Worm (Caenorhabditis elegans) whole organism, L4 larva: ENCODE data around the gene nuo-3.

ENCODE experiments used
- F10B5.3 ChIP-seq: sonication (generic microtip); optimal IDR thresholded peaks from 2 replicates; lab custom pipeline; 2016; ENCODE audit warnings: mild to moderate bottlenecking, missing genetic modification characterization, missing compliant biosample characterization
- F37D6.2 ChIP-seq: sonication (generic microtip); optimal IDR thresholded peaks from 2 replicates; lab custom pipeline; 2016; ENCODE audit warnings: mild to moderate bottlenecking, missing genetic modification characterization, missing compliant biosample characterization
- F49E8.2 ChIP-seq: sonication (generic microtip); optimal IDR thresholded peaks from 2 replicates; lab custom pipeline; 2016; ENCODE audit warnings: missing compliant biosample characterization, mild to moderate bottlenecking, missing genetic modification characterization, borderline replicate concordance
- R02D3.7 ChIP-seq: fragments of 150-350 bp; sonication (generic microtip); optimal IDR thresholded peaks from 3 replicates; lab custom pipeline; 2014; ENCODE audit warnings: missing biosample characterization, missing genetic modification characterization
- T26A8.4 ChIP-seq: fragments of 200-800 bp; sonication (Bioruptor generic); IDR thresholded peaks from 2 replicates; pipeline ENCODE4 v1.3.6; 2022; ENCODE audit warnings: missing genetic modification characterization, missing compliant biosample characterization
- Y105C5A.15 ChIP-seq: fragments of 200-800 bp; sonication (Bioruptor generic); IDR thresholded peaks from 2 replicates; pipeline ENCODE4 v1.3.6; 2022; ENCODE audit warnings: missing genetic modification characterization, missing compliant biosample characterization
- Y48G9A.11 ChIP-seq: fragments of 200-800 bp; sonication (Bioruptor generic); IDR thresholded peaks from 2 replicates; pipeline ENCODE4 v1.3.6; 2022; ENCODE audit warnings: missing genetic modification reagents, missing genetic modification characterization, missing compliant biosample characterization
- Y5F2A.4 ChIP-seq: fragments of 200-800 bp; sonication (Bioruptor generic); optimal IDR thresholded peaks from 2 replicates; lab custom pipeline; 2018; ENCODE audit warnings: mild to moderate bottlenecking, missing genetic modification characterization, missing compliant biosample characterization
- Y75B8A.6 ChIP-seq: fragments of 200-800 bp; sonication (Bioruptor generic); IDR thresholded peaks from 2 replicates; pipeline ENCODE4 v1.3.6; 2022; ENCODE audit warnings: missing genetic modification reagents, missing genetic modification characterization, missing compliant biosample characterization
- ZK337.2 ChIP-seq: fragments of 200-800 bp; sonication (Bioruptor generic); IDR thresholded peaks from 2 replicates; pipeline ENCODE4 v1.3.6; 2022; ENCODE audit warnings: missing genetic modification reagents, missing genetic modification characterization, missing compliant biosample characterization
- aha-1 ChIP-seq: fragments of 150-350 bp; peaks from one replicate; lab custom pipeline; 2014; ENCODE audit warnings: missing biosample characterization, missing genetic modification characterization
- arid-1 ChIP-seq: fragments of 200-800 bp; sonication (Bioruptor generic); conservative IDR thresholded peaks from 2 replicates; pipeline ENCODE4 v1.3.6; 2022; ENCODE audit warnings: missing genetic modification reagents, missing genetic modification characterization, missing compliant biosample characterization
- ceh-20 ChIP-seq: fragments of 200-800 bp; sonication (Bioruptor generic); IDR thresholded peaks from 2 replicates; pipeline ENCODE4 v1.3.6; 2022; ENCODE audit warnings: missing genetic modification reagents, missing genetic modification characterization, missing compliant biosample characterization
- ceh-28 ChIP-seq: fragments of 150-350 bp; optimal IDR thresholded peaks from 2 replicates; lab custom pipeline; 2014; ENCODE audit warnings: missing biosample characterization, missing genetic modification reagents, missing genetic modification characterization
- ceh-44 ChIP-seq: fragments of 200-800 bp; sonication (Bioruptor generic); IDR thresholded peaks from 2 replicates; pipeline ENCODE4 v1.3.6; 2022; ENCODE audit warnings: missing genetic modification reagents, missing genetic modification characterization, missing compliant biosample characterization
- ceh-82 ChIP-seq: sonication (generic microtip); optimal IDR thresholded peaks from 2 replicates; lab custom pipeline; 2017; ENCODE audit warnings: missing biosample characterization, missing genetic modification characterization
- dmd-6 ChIP-seq: fragments of 200-800 bp; sonication (Bioruptor generic); IDR thresholded peaks from 2 replicates; pipeline ENCODE4 v1.3.6; 2022; ENCODE audit warnings: missing genetic modification reagents, missing genetic modification characterization, missing compliant biosample characterization
- egl-43 ChIP-seq: fragments of 200-800 bp; sonication (Bioruptor generic); IDR thresholded peaks from 2 replicates; pipeline ENCODE4 v1.3.6; 2022; ENCODE audit warnings: missing genetic modification reagents, missing genetic modification characterization, missing compliant biosample characterization
- gei-8 ChIP-seq: fragments of 200-800 bp; sonication (Bioruptor generic); optimal IDR thresholded peaks from 2 replicates; lab custom pipeline; 2018; ENCODE audit warnings: mild to moderate bottlenecking, missing genetic modification characterization, missing compliant biosample characterization
- lin-1 ChIP-seq: fragments of 200-800 bp; sonication (Bioruptor generic); IDR thresholded peaks from 2 replicates; pipeline ENCODE4 v1.3.6; 2022; ENCODE audit warnings: missing genetic modification reagents, missing genetic modification characterization, missing compliant biosample characterization
- lin-38 ChIP-seq: fragments of 200-800 bp; sonication (Bioruptor generic); IDR thresholded peaks from 2 replicates; pipeline ENCODE4 v1.3.6; 2022; ENCODE audit warnings: missing genetic modification reagents, missing genetic modification characterization, missing compliant biosample characterization
- madf-9 ChIP-seq: fragments of 200-800 bp; sonication (Bioruptor generic); conservative IDR thresholded peaks from 2 replicates; pipeline ENCODE4 v1.3.6; 2022; ENCODE audit warnings: missing genetic modification reagents, missing genetic modification characterization, missing compliant biosample characterization
- mdl-1 ChIP-seq, 2 experiments: fragments of 150-350 bp in 1 of 2; sonication (generic microtip) in 1 of 2; optimal IDR thresholded peaks; 2 replicates each; lab custom pipeline; 2014 to 2017; ENCODE audit warnings: missing biosample characterization in 2 of 2, missing genetic modification characterization in 2 of 2
- mdt-29 ChIP-seq: fragments of 200-800 bp; sonication (Bioruptor generic); IDR thresholded peaks from 2 replicates; pipeline ENCODE4 v1.3.6; 2022; ENCODE audit warnings: missing genetic modification reagents, missing genetic modification characterization, missing compliant biosample characterization
- mep-1 ChIP-seq: fragments of 150-350 bp; sonication (generic microtip); optimal IDR thresholded peaks from 3 replicates; lab custom pipeline; 2014; ENCODE audit warnings: missing biosample characterization, missing genetic modification characterization
- mes-2 ChIP-seq: sonication (generic microtip); optimal IDR thresholded peaks from 2 replicates; lab custom pipeline; 2016; ENCODE audit warnings: missing genotype, mild to moderate bottlenecking, missing genetic modification characterization, missing compliant biosample characterization; ENCODE audit not compliant: poor library complexity, severe bottlenecking
- mxl-3 ChIP-seq: fragments of 200-800 bp; sonication (Bioruptor generic); optimal IDR thresholded peaks from 2 replicates; lab custom pipeline; 2018; ENCODE audit warnings: mild to moderate bottlenecking, missing genetic modification characterization, missing compliant biosample characterization
- nhr-41 ChIP-seq: fragments of 200-800 bp; sonication (Bioruptor generic); IDR thresholded peaks from 2 replicates; pipeline ENCODE4 v1.3.6; 2022; ENCODE audit warnings: missing genetic modification reagents, missing genetic modification characterization, missing compliant biosample characterization
- nhr-48 ChIP-seq: sonication (generic microtip); optimal IDR thresholded peaks from 2 replicates; lab custom pipeline; 2016; ENCODE audit warnings: mild to moderate bottlenecking, missing genetic modification characterization, missing compliant biosample characterization
- nhr-76 ChIP-seq: fragments of 150-350 bp; optimal IDR thresholded peaks from 2 replicates; lab custom pipeline; 2014; ENCODE audit warnings: missing biosample characterization, missing genetic modification characterization
- pha-4 ChIP-seq, 2 experiments: fragments of 150-350 bp in 1 of 2; fragments of 200-800 bp in 1 of 2; sonication (Bioruptor generic) in 1 of 2; IDR thresholded peaks in 1 of 2; optimal IDR thresholded peaks in 1 of 2; 2 replicates each; pipeline versions ENCODE4 v1.3.6 to Lab custom; 2014 to 2022; ENCODE audit warnings: missing genetic modification characterization in 2 of 2, missing genetic modification reagents in 2 of 2, missing biosample characterization in 1 of 2, missing compliant biosample characterization in 1 of 2
- sdz-12 ChIP-seq: fragments of 200-800 bp; sonication (Bioruptor generic); optimal IDR thresholded peaks from 2 replicates; lab custom pipeline; 2018; ENCODE audit warnings: mild to moderate bottlenecking, missing genetic modification characterization, missing compliant biosample characterization
- set-16 ChIP-seq: fragments of 200-800 bp; sonication (Bioruptor generic); IDR thresholded peaks from 2 replicates; pipeline ENCODE4 v1.3.6; 2022; ENCODE audit warnings: missing genetic modification reagents, missing genetic modification characterization, missing compliant biosample characterization
- snpc-1.2 ChIP-seq: fragments of 200-800 bp; sonication (Bioruptor generic); IDR thresholded peaks from 2 replicates; pipeline ENCODE4 v1.3.6; 2022; ENCODE audit warnings: missing genetic modification reagents, missing genetic modification characterization, missing compliant biosample characterization
- snpc-4 ChIP-seq: fragments of 150-350 bp; optimal IDR thresholded peaks from 2 replicates; lab custom pipeline; 2014; ENCODE audit warnings: missing biosample characterization, missing genetic modification characterization
- spr-1 ChIP-seq: sonication (generic microtip); optimal IDR thresholded peaks from 2 replicates; lab custom pipeline; 2016; ENCODE audit warnings: mild to moderate bottlenecking, missing genetic modification characterization, missing compliant biosample characterization
- spr-3 ChIP-seq: fragments of 200-800 bp; sonication (Bioruptor generic); optimal IDR thresholded peaks from 2 replicates; lab custom pipeline; 2018; ENCODE audit warnings: mild to moderate bottlenecking, missing genetic modification characterization, missing compliant biosample characterization
- tag-97 ChIP-seq: fragments of 200-800 bp; sonication (Bioruptor generic); IDR thresholded peaks from 2 replicates; pipeline ENCODE4 v1.3.6; 2022; ENCODE audit warnings: missing genetic modification characterization, missing compliant biosample characterization
- unc-130 ChIP-seq: sonication (generic microtip); optimal IDR thresholded peaks from 2 replicates; lab custom pipeline; 2016; ENCODE audit warnings: missing genetic modification reagents, missing genetic modification characterization, missing compliant biosample characterization
- unc-39 ChIP-seq: sonication (generic microtip); optimal IDR thresholded peaks from 2 replicates; lab custom pipeline; 2017; ENCODE audit warnings: missing biosample characterization, missing genetic modification characterization
- unc-62 ChIP-seq, 3 experiments: fragments of 150-350 bp in 1 of 3; sonication (generic microtip); optimal IDR thresholded peaks in 2 of 3; peaks in 1 of 3; 1 replicate in 1 of 3; 2 replicates in 2 of 3; lab custom pipeline; 2014 to 2017; ENCODE audit warnings: missing biosample characterization in 3 of 3, missing genetic modification characterization in 3 of 3, missing genetic modification reagents in 3 of 3, missing genotype in 1 of 3
- vab-7 ChIP-seq: fragments of 200-800 bp; sonication (Bioruptor generic); IDR thresholded peaks from 2 replicates; pipeline ENCODE4 v1.3.6; 2022; ENCODE audit warnings: missing genetic modification reagents, missing genetic modification characterization, missing compliant biosample characterization
- zfp-2 ChIP-seq: sonication (generic microtip); optimal IDR thresholded peaks from 2 replicates; lab custom pipeline; 2016; ENCODE audit warnings: mild to moderate bottlenecking, missing genetic modification characterization, missing compliant biosample characterization

The nuo-3 gene

DNA sequence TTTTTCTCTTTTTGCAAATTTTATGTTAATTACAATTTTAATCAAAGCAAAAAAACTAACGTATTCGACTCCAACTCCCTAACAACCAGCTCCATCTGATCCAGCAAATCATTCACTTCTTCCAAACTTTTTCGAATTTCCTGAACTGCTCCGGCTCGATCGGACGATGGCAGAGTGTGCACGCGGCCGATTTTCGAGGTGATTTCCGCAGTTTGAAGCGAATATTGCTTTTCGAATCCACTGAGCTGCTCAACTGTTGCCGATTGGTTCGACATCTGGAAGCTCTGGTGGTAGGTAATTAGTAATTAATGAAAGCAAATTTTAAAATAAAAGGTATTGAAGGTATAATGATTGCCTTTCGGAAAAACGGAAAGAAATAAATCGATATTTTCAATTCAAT, 31.0 kb downstream of the nuo-3 start, which contains the start of gene vti-1:
vti-1 (minus strand) TSS at position 284 of the 400 bp plus-strand sequence.
- TF ChIP-seq lin-38 (GFP tag; lab: Robert Waterston, UW) (peak; percentile 56), nhr-48 (tag; lab: Kevin White, UChicago) (no peak)
- TF ChIP-seq, all 104 proteins: peak for 1

DNA sequence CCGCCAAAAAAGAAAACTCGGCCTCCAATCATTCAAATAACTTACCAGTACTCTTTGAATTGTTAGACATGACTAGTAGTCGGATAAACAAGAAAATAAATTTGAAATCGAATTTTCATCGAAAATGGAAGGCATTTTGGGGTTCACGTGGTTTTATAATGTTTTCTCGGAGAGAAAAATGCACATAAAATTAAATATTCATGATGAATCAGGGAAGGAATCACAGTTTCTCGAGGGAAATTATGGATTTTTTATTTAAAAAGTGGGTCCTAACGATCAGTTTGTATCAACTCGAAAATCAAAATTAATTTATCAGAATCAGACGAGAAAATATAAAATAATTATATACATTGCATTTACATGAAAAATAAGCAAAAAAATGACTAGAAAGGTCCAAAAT, 32.0 kb downstream of the nuo-3 start, which contains the start of gene Y57G11C.5:
Y57G11C.5 (minus strand) TSS at position 101 of the 400 bp plus-strand sequence.
- TF ChIP-seq tag-97 (GFP tag; lab: Robert Waterston, UW) (no peak), ceh-28 (tag; lab: Kevin White, UChicago) (no peak), lin-1 (no peak), gei-8 (GFP tag; lab: Kevin White, UChicago) (no peak)

DNA sequence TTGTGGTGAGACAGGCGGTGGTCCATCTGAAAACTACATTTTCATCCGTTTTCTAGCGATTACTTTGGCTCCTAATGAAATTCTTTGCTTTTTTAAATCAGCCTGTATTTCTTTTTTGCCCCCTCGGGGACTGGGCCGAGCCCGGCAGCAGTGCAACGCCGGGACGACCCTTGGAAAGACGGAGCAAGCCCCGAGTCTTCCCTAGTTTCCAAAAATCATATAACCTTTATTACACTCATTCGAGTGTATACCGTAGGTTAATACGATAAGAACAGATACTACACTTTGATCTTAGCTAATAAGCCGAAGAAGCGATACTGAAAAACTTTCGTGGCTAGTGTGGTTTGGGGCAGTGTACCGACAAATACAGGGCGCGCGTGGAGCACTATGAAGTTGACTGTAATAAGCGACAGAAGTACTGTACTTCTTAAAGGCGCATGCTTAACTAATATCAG, 32.6 kb downstream of the nuo-3 start:
- no peak for TF ChIP-seq spr-1
- TF ChIP-seq nhr-48 (tag; lab: Kevin White, UChicago): no peak
- TF ChIP-seq F37D6.2: no peak
- TF ChIP-seq tag-97 (GFP tag; lab: Robert Waterston, UW): no peak
- no peak for TF ChIP-seq zfp-2 (tag; lab: Kevin White, UChicago)
- no peak for TF ChIP-seq Y75B8A.6 (GFP tag; lab: Robert Waterston, UW)
- TF ChIP-seq egl-43 (GFP tag; lab: Robert Waterston, UW): peak; percentile 61; the same call in 1 of the 2 replicates
- TF ChIP-seq vab-7 (GFP tag; lab: Robert Waterston, UW): peak; percentile 19; the same call in 1 of the 2 replicates
- TF ChIP-seq mxl-3 (GFP tag; lab: Kevin White, UChicago): no peak
- peak in 1 of 2 experiments; percentile 25 for TF ChIP-seq unc-62 (GFP tag; optimal IDR thresholded peaks at IDR 0.05 in 1 of 2; lab: Kevin White, UChicago)
- TF ChIP-seq unc-62 (tag; optimal IDR thresholded peaks at IDR 0.05; lab: Kevin White, UChicago): no peak
- no peak for TF ChIP-seq R02D3.7 (tag; lab: Kevin White, UChicago)
- peak; percentile 39; the same call in 1 of the 2 replicates for TF ChIP-seq set-16 (GFP tag; lab: Robert Waterston, UW)
- no peak for TF ChIP-seq mdl-1 (tag; optimal IDR thresholded peaks at IDR 0.05; lab: Kevin White, UChicago)
- 0 out of 2 replicates have a peak, but pooled peaks have one; percentile 7 for TF ChIP-seq arid-1 (GFP tag; lab: Robert Waterston, UW)
- TF ChIP-seq spr-3 (GFP tag; lab: Kevin White, UChicago): no peak
- peak; percentile 73 for TF ChIP-seq lin-38 (GFP tag; lab: Robert Waterston, UW)
- TF ChIP-seq Y105C5A.15 (GFP tag; lab: Robert Waterston, UW): no peak
- peak; percentile 99 for TF ChIP-seq snpc-1.2
- TF ChIP-seq madf-9 (GFP tag; lab: Robert Waterston, UW): no peak
- 0 out of 2 replicates have a peak, but pooled peaks have one; percentile 5 for TF ChIP-seq dmd-6
- TF ChIP-seq Y48G9A.11 (GFP tag; lab: Robert Waterston, UW): peak; percentile 71
- TF ChIP-seq snpc-4 (tag; lab: Kevin White, UChicago): peak; percentile 36
- no peak for TF ChIP-seq mep-1 (tag; lab: Kevin White, UChicago)
- TF ChIP-seq nhr-41: no peak
- TF ChIP-seq unc-130 (GFP tag; lab: Kevin White, UChicago): peak; percentile 75
- no peak for TF ChIP-seq unc-39 (tag; lab: Kevin White, UChicago)
- 0 out of 2 replicates have a peak, but pooled peaks have one; percentile 5 for TF ChIP-seq ceh-44 (GFP tag; lab: Robert Waterston, UW)
- 0 out of 2 replicates have a peak, but pooled peaks have one; percentile 30 for TF ChIP-seq ZK337.2 (GFP tag; lab: Robert Waterston, UW)
- no peak for TF ChIP-seq nhr-76 (tag; lab: Kevin White, UChicago)
- TF ChIP-seq F10B5.3 (tag; lab: Kevin White, UChicago): no peak
- peak; percentile 66 for TF ChIP-seq aha-1
- TF ChIP-seq sdz-12 (GFP tag; lab: Kevin White, UChicago): no peak
- peak; percentile 48 for TF ChIP-seq pha-4 (GFP tag; IDR thresholded peaks at IDR 0.05; lab: Robert Waterston, UW)
- TF ChIP-seq pha-4 (tag; optimal IDR thresholded peaks at IDR 0.05; lab: Kevin White, UChicago): no peak
- TF ChIP-seq T26A8.4 (GFP tag; lab: Robert Waterston, UW): peak; percentile 53; the same call in 1 of the 2 replicates
- TF ChIP-seq Y5F2A.4 (GFP tag; lab: Kevin White, UChicago): peak; percentile 12
- no peak for TF ChIP-seq ceh-20 (GFP tag; lab: Robert Waterston, UW)
- TF ChIP-seq F49E8.2 (tag; lab: Kevin White, UChicago): peak; percentile 97
- peak; percentile 8 for TF ChIP-seq mes-2 (tag; lab: Kevin White, UChicago)
- no peak for TF ChIP-seq ceh-82
- peak; percentile 90 for TF ChIP-seq mdt-29 (GFP tag; lab: Robert Waterston, UW)
